Fruit fly (Drosophila melanogaster) whole organism, embryonic: ENCODE measurements around the gene CG16717.

Experiments
- CG10321 ChIP-seq: fragments of 200-800 bp; sonication (Bioruptor generic); IDR thresholded peaks from 2 replicates; pipeline ENCODE4 v1.3.6; 2022; ENCODE audit warnings: missing biosample characterization, missing genetic modification characterization
- CG10462 ChIP-seq: fragments of 200-800 bp; sonication (Bioruptor generic); optimal IDR thresholded peaks from 2 replicates; lab custom pipeline; 2016; ENCODE audit warnings: missing biosample characterization, missing genetic modification characterization
- CG11723 ChIP-seq: fragments of 200-800 bp; sonication (Bioruptor generic); optimal IDR thresholded peaks from 2 replicates; lab custom pipeline; 2017; ENCODE audit warnings: missing biosample characterization, mild to moderate bottlenecking, missing genetic modification characterization
- CG12219 ChIP-seq: fragments of 200-800 bp; sonication (Bioruptor generic); optimal IDR thresholded peaks from 3 replicates; lab custom pipeline; 2018; ENCODE audit warnings: missing biosample characterization, mild to moderate bottlenecking, missing genetic modification characterization
- CG12391 ChIP-seq: fragments of 200-800 bp; sonication (Bioruptor generic); optimal IDR thresholded peaks from 3 replicates; lab custom pipeline; 2018; ENCODE audit warnings: missing biosample characterization, mild to moderate bottlenecking, missing genetic modification characterization, moderate library complexity
- CG12659 ChIP-seq: fragments of 200-800 bp; sonication (Bioruptor generic); optimal IDR thresholded peaks from 3 replicates; lab custom pipeline; 2017; ENCODE audit warnings: mild to moderate bottlenecking, missing biosample characterization, missing genetic modification reagents, missing genetic modification characterization
- CG13775 ChIP-seq: fragments of 200-800 bp; sonication (Bioruptor generic); optimal IDR thresholded peaks from 3 replicates; lab custom pipeline; 2017; ENCODE audit warnings: missing biosample characterization, mild to moderate bottlenecking, missing genetic modification characterization
- CG15011 ChIP-seq: fragments of 200-800 bp; sonication (Bioruptor generic); optimal IDR thresholded peaks from 3 replicates; lab custom pipeline; 2018; ENCODE audit warnings: missing biosample characterization, mild to moderate bottlenecking, missing genetic modification characterization
- CG16815 ChIP-seq: fragments of 200-800 bp; sonication (Bioruptor generic); optimal IDR thresholded peaks from 3 replicates; lab custom pipeline; 2017; ENCODE audit warnings: missing biosample characterization, mild to moderate bottlenecking, missing genetic modification characterization
- CG2199 ChIP-seq: fragments of 200-800 bp; sonication (Bioruptor generic); IDR thresholded peaks from 3 replicates; pipeline ENCODE4 v1.3.6; 2022; ENCODE audit warnings: missing biosample characterization, missing genetic modification characterization
- CG4328 ChIP-seq: fragments of 200-800 bp; sonication (Bioruptor generic); optimal IDR thresholded peaks from 3 replicates; lab custom pipeline; 2017; ENCODE audit warnings: missing biosample characterization, missing genetic modification reagents, missing genetic modification characterization
- CG4707 ChIP-seq: fragments of 200-800 bp; sonication (Bioruptor generic); optimal IDR thresholded peaks from 2 replicates; lab custom pipeline; 2018; ENCODE audit warnings: missing biosample characterization, mild to moderate bottlenecking, missing genetic modification characterization, moderate library complexity
- CG4854 ChIP-seq: fragments of 200-800 bp; sonication (Bioruptor generic); optimal IDR thresholded peaks from 2 replicates; lab custom pipeline; 2016; ENCODE audit warnings: missing biosample characterization, missing genetic modification characterization, inconsistent platforms
- CG5245 ChIP-seq: fragments of 200-800 bp; sonication (Bioruptor generic); optimal IDR thresholded peaks from 3 replicates; lab custom pipeline; 2016; ENCODE audit warnings: missing biosample characterization, missing genetic modification characterization
- CG9437 ChIP-seq: fragments of 200-800 bp; sonication (Bioruptor generic); optimal IDR thresholded peaks from 2 replicates; lab custom pipeline; 2018; ENCODE audit warnings: missing biosample characterization, mild to moderate bottlenecking, missing genetic modification characterization
- Camta ChIP-seq: fragments of 200-800 bp; sonication (Bioruptor generic); optimal IDR thresholded peaks from 2 replicates; lab custom pipeline; 2016; ENCODE audit warnings: missing biosample characterization, missing genetic modification characterization
- D ChIP-seq, 2 experiments: fragments of 200-800 bp in 1 of 2; fragments of >200 bp in 1 of 2; sonication (Bioruptor generic) in 1 of 2; optimal IDR thresholded peaks; 2 replicates in 1 of 2; 3 replicates in 1 of 2; lab custom pipeline; 2017; ENCODE audit warnings: mild to moderate bottlenecking in 1 of 2, missing biosample characterization in 1 of 2, missing genetic modification characterization in 1 of 2, missing genetic modification reagents in 1 of 2
- Eip74EF ChIP-seq, 2 experiments: fragments of 200-800 bp in 1 of 2; fragments of >200 bp in 1 of 2; sonication (Bioruptor generic) in 1 of 2; optimal IDR thresholded peaks; 2 replicates each; lab custom pipeline; 2017 to 2019; ENCODE audit warnings: missing biosample characterization in 2 of 2, missing genetic modification characterization in 2 of 2, mild to moderate bottlenecking in 1 of 2, moderate library complexity in 1 of 2
- GATAe ChIP-seq: fragments of 200-800 bp; sonication (Bioruptor generic); conservative IDR thresholded peaks from 2 replicates; pipeline ENCODE4 v1.3.6; 2022; ENCODE audit warnings: missing biosample characterization, missing genetic modification characterization
- H15 ChIP-seq: fragments of 200-800 bp; sonication (Bioruptor generic); IDR thresholded peaks from 3 replicates; pipeline ENCODE4 v1.3.6; 2022; ENCODE audit warnings: missing biosample characterization, missing genetic modification characterization
- Hr51 ChIP-seq, 2 experiments: fragments of 200-800 bp; sonication (Bioruptor generic); optimal IDR thresholded peaks; 2 replicates in 1 of 2; 3 replicates in 1 of 2; lab custom pipeline; 2016 to 2018; ENCODE audit warnings: missing biosample characterization in 2 of 2, missing genetic modification characterization in 2 of 2, mild to moderate bottlenecking in 1 of 2, moderate library complexity in 1 of 2
- Lim3 ChIP-seq: fragments of 200-800 bp; sonication (Bioruptor generic); IDR thresholded peaks from 2 replicates; pipeline ENCODE4 v1.3.6; 2022; ENCODE audit warnings: missing biosample characterization, missing genetic modification characterization
- Lpt ChIP-seq: fragments of >200 bp; optimal IDR thresholded peaks from 2 replicates; lab custom pipeline; 2018; ENCODE audit warnings: missing biosample characterization, missing genetic modification characterization
- Opbp ChIP-seq: fragments of 200-800 bp; sonication (Bioruptor generic); IDR thresholded peaks from 3 replicates; pipeline ENCODE4 v1.3.6; 2022; ENCODE audit warnings: missing biosample characterization, missing genetic modification characterization; ENCODE audit not compliant: partially characterized antibody
- Sry-β ChIP-seq: fragments of 200-800 bp; sonication (Bioruptor generic); optimal IDR thresholded peaks from 2 replicates; lab custom pipeline; 2018; ENCODE audit warnings: missing biosample characterization, mild to moderate bottlenecking, missing genetic modification characterization, moderate library complexity
- TFAM ChIP-seq: fragments of 200-800 bp; sonication (Bioruptor generic); optimal IDR thresholded peaks from 2 replicates; lab custom pipeline; 2017; ENCODE audit warnings: missing biosample characterization, missing genetic modification characterization, inconsistent platforms
- abd-A ChIP-seq: fragments of 200-800 bp; sonication (Bioruptor generic); optimal IDR thresholded peaks from 3 replicates; lab custom pipeline; 2019; ENCODE audit warnings: missing biosample characterization, mild to moderate bottlenecking, missing genetic modification characterization, moderate library complexity
- amos ChIP-seq: fragments of 200-800 bp; sonication (Bioruptor generic); IDR thresholded peaks from 2 replicates; pipeline ENCODE4 v1.3.6; 2022; ENCODE audit warnings: missing biosample characterization, missing genetic modification characterization; ENCODE audit not compliant: partially characterized antibody
- ase ChIP-seq: fragments of 200-800 bp; sonication (Bioruptor generic); IDR thresholded peaks from 3 replicates; pipeline ENCODE4 v1.3.6; 2022; ENCODE audit warnings: missing biosample characterization, missing genetic modification characterization
- bowl ChIP-seq: fragments of 200-800 bp; sonication (Bioruptor generic); IDR thresholded peaks from 2 replicates; pipeline ENCODE4 v1.3.6; 2022; ENCODE audit warnings: missing biosample characterization, missing genetic modification characterization
- cad ChIP-seq: fragments of >200 bp; optimal IDR thresholded peaks from 2 replicates; lab custom pipeline; 2017; ENCODE audit warnings: missing biosample characterization, missing genetic modification characterization
- caup ChIP-seq: fragments of 200-800 bp; sonication (Bioruptor generic); optimal IDR thresholded peaks from 3 replicates; lab custom pipeline; 2017; ENCODE audit warnings: missing biosample characterization, mild to moderate bottlenecking, missing genetic modification characterization, moderate library complexity; ENCODE audit not compliant: severe bottlenecking
- danr ChIP-seq: fragments of 200-800 bp; sonication (Bioruptor generic); IDR thresholded peaks from 2 replicates; pipeline ENCODE4 v1.3.6; 2022; ENCODE audit warnings: missing biosample characterization, missing genetic modification characterization
- ems ChIP-seq: fragments of 200-800 bp; sonication (Bioruptor generic); optimal IDR thresholded peaks from 3 replicates; lab custom pipeline; 2016; ENCODE audit warnings: missing biosample characterization, missing genetic modification characterization
- fd96Cb ChIP-seq: fragments of 200-800 bp; sonication (Bioruptor generic); optimal IDR thresholded peaks from 2 replicates; lab custom pipeline; 2018; ENCODE audit warnings: missing biosample characterization, mild to moderate bottlenecking, missing genetic modification characterization, moderate library complexity
- fu2 ChIP-seq: fragments of 200-800 bp; sonication (Bioruptor generic); optimal IDR thresholded peaks from 2 replicates; lab custom pipeline; 2016; ENCODE audit warnings: missing biosample characterization, missing genetic modification characterization
- gcm2 ChIP-seq: fragments of 200-800 bp; sonication (Bioruptor generic); optimal IDR thresholded peaks from 2 replicates; lab custom pipeline; 2016; ENCODE audit warnings: missing biosample characterization, missing genetic modification characterization
- gem ChIP-seq: fragments of 200-800 bp; sonication (Bioruptor generic); optimal IDR thresholded peaks from 2 replicates; lab custom pipeline; 2019; ENCODE audit warnings: missing biosample characterization, mild to moderate bottlenecking, missing genetic modification characterization, moderate library complexity
- ken ChIP-seq: fragments of 200-800 bp; sonication (Bioruptor generic); IDR thresholded peaks from 3 replicates; pipeline ENCODE4 v1.3.6; 2022; ENCODE audit warnings: missing biosample characterization, missing genetic modification characterization
- klu ChIP-seq: fragments of 200-800 bp; sonication (Bioruptor generic); IDR thresholded peaks from 2 replicates; pipeline ENCODE4 v1.3.6; 2022; ENCODE audit warnings: missing biosample characterization, missing genetic modification characterization
- lbe ChIP-seq: fragments of 200-800 bp; sonication (Bioruptor generic); optimal IDR thresholded peaks from 2 replicates; lab custom pipeline; 2016; ENCODE audit warnings: missing biosample characterization, mild to moderate bottlenecking, missing genetic modification characterization
- pum ChIP-seq: fragments of 200-800 bp; sonication (Bioruptor generic); optimal IDR thresholded peaks from 2 replicates; lab custom pipeline; 2016; ENCODE audit warnings: missing biosample characterization, missing genetic modification characterization
- pzg ChIP-seq: fragments of 200-800 bp; sonication (Bioruptor generic); optimal IDR thresholded peaks from 3 replicates; lab custom pipeline; 2018; ENCODE audit warnings: missing biosample characterization, mild to moderate bottlenecking, missing genetic modification characterization, moderate library complexity
- tio ChIP-seq: fragments of 200-800 bp; sonication (Bioruptor generic); optimal IDR thresholded peaks from 2 replicates; lab custom pipeline; 2017; ENCODE audit warnings: missing biosample characterization, missing genetic modification characterization, inconsistent platforms
- vfl ChIP-seq: fragments of 200-800 bp; sonication (Bioruptor generic); optimal IDR thresholded peaks from 2 replicates; lab custom pipeline; 2016; ENCODE audit warnings: missing biosample characterization, missing genetic modification characterization
- wor ChIP-seq: fragments of 200-800 bp; sonication (Bioruptor generic); IDR thresholded peaks from 2 replicates; pipeline ENCODE4 v1.3.6; 2022; ENCODE audit warnings: missing biosample characterization, missing genetic modification characterization
- z ChIP-seq: fragments of 200-800 bp; sonication (Bioruptor generic); IDR thresholded peaks from 3 replicates; pipeline ENCODE4 v1.3.6; 2022; ENCODE audit warnings: missing biosample characterization, missing genetic modification characterization
- zfh2 ChIP-seq: fragments of 200-800 bp; sonication (Bioruptor generic); optimal IDR thresholded peaks from 2 replicates; lab custom pipeline; 2016; ENCODE audit warnings: missing biosample characterization, missing genetic modification characterization

Gene CG16717

dm6 chr3L:9713828-9714536 lies 35.0 kb downstream of the CG16717 start, which contains the start of gene vsg (continued):
- TF ChIP-seq GATAe (GFP tag; lab: Robert Waterston, UW) (peak; percentile 58; the same call in 1 of the 2 replicates), CG12391 (tag; lab: Kevin White, UChicago) (peak; percentile 91), lbe (no peak), CG12219 (GFP tag; lab: Kevin White, UChicago) (no peak), CG4328 (peak; percentile 79), ase (GFP tag; lab: Robert Waterston, UW) (peak; percentile 19; the same call in 1 of the 3 replicates), CG4707 (no peak), gem (tag; lab: Kevin White, UChicago) (peak; percentile 93), CG2199 (0 out of 3 replicates have a peak, but pooled peaks have one; percentile 29), Camta (GFP tag; lab: Kevin White, UChicago) (peak; percentile 29), Lim3 (GFP tag; lab: Robert Waterston, UW) (no peak), TFAM (GFP tag; lab: Kevin White, UChicago) (no peak), Opbp (GFP tag; lab: Robert Waterston, UW) (peak; percentile 93), CG13775 (GFP tag; lab: Kevin White, UChicago) (peak; percentile 91), CG4854 (GFP tag; lab: Kevin White, UChicago) (peak; percentile 6), D (optimal IDR thresholded peaks at IDR 0.05; lab: Kevin White, UChicago) (no peak), D (GFP tag; optimal IDR thresholded peaks at IDR 0.05; lab: Kevin White, UChicago) (peak; percentile 66), klu (GFP tag; lab: Robert Waterston, UW) (peak; percentile 70), CG10321 (no peak), gcm2 (GFP tag; lab: Kevin White, UChicago) (peak; percentile 66), ems (GFP tag; lab: Kevin White, UChicago) (peak; percentile 26), vfl (GFP tag; lab: Kevin White, UChicago) (peak; percentile 62), danr (no peak), fd96Cb (peak; percentile 80), abd-A (tag; lab: Kevin White, UChicago) (no peak), CG9437 (GFP tag; lab: Kevin White, UChicago) (peak; percentile 87), bowl (GFP tag; lab: Robert Waterston, UW) (no peak), Hr51 (GFP tag; optimal IDR thresholded peaks at IDR 0.05; lab: Kevin White, UChicago) (peak in 1 of 2 experiments; percentile 87), cad (GFP tag; lab: Kevin White, UChicago) (no peak), z (GFP tag; lab: Robert Waterston, UW) (no peak), ken (GFP tag; lab: Robert Waterston, UW) (peak; percentile 56), Lpt (GFP tag; lab: Kevin White, UChicago) (no peak), pum (GFP tag; lab: Kevin White, UChicago) (peak; percentile 13), CG12659 (peak; percentile 91), CG5245 (peak; percentile 52), pzg (GFP tag; lab: Kevin White, UChicago) (peak; percentile 61), tio (GFP tag; lab: Kevin White, UChicago) (no peak), Eip74EF (GFP tag; optimal IDR thresholded peaks at IDR 0.05; lab: Kevin White, UChicago) (peak in 1 of 2 experiments; percentile 64), amos (GFP tag; lab: Robert Waterston, UW) (peak; percentile 97), fu2 (no peak), CG16815 (GFP tag; lab: Kevin White, UChicago) (peak; percentile 82), Sry-β (GFP tag; lab: Kevin White, UChicago) (peak; percentile 62), zfh2 (peak; percentile 67), H15 (GFP tag; lab: Robert Waterston, UW) (peak; percentile 59; the same call in 2 of the 3 replicates), CG10462 (GFP tag; lab: Kevin White, UChicago) (peak; percentile 63), CG11723 (GFP tag; lab: Kevin White, UChicago) (peak; percentile 42), caup (GFP tag; lab: Kevin White, UChicago) (peak; percentile 54), wor (GFP tag; lab: Robert Waterston, UW) (peak; percentile 50; the same call in 1 of the 2 replicates), CG15011 (GFP tag; lab: Kevin White, UChicago) (no peak)
